Fruit fly (Drosophila melanogaster) whole organism, prepupa: ENCODE data around the gene CG4935.

Experiments
- Blimp-1 ChIP-seq: fragments of 200-800 bp; sonication (Bioruptor generic); optimal IDR thresholded peaks from 3 replicates; lab custom pipeline; 2017; ENCODE audit warnings: missing biosample characterization, missing genetic modification characterization, mild to moderate bottlenecking, moderate library complexity, missing genetic modification reagents
- CG10631 ChIP-seq: fragments of 200-800 bp; sonication (Bioruptor generic); optimal IDR thresholded peaks from 2 replicates; lab custom pipeline; 2016; ENCODE audit warnings: missing biosample characterization, missing genetic modification characterization
- CG10669 ChIP-seq: fragments of 200-800 bp; sonication (Bioruptor generic); optimal IDR thresholded peaks from 3 replicates; lab custom pipeline; 2018; ENCODE audit warnings: missing biosample characterization, mild to moderate bottlenecking, missing genetic modification characterization, moderate library complexity
- CG11294 ChIP-seq: fragments of 200-800 bp; sonication (Bioruptor generic); IDR thresholded peaks from 2 replicates; pipeline ENCODE4 v1.3.6; 2022; ENCODE audit warnings: missing biosample characterization, missing genetic modification characterization
- CG11902 ChIP-seq: fragments of 200-800 bp; sonication (Bioruptor generic); optimal IDR thresholded peaks from 3 replicates; lab custom pipeline; 2016; ENCODE audit warnings: missing biosample characterization, missing genetic modification characterization
- CG16779 ChIP-seq: fragments of 200-800 bp; sonication (Bioruptor generic); optimal IDR thresholded peaks from 3 replicates; lab custom pipeline; 2017; ENCODE audit warnings: missing biosample characterization, mild to moderate bottlenecking, missing genetic modification characterization
- CG32006 ChIP-seq: fragments of 200-800 bp; sonication (Bioruptor generic); optimal IDR thresholded peaks from 3 replicates; lab custom pipeline; 2017; ENCODE audit warnings: missing biosample characterization, mild to moderate bottlenecking, missing genetic modification characterization
- CG34406 ChIP-seq: fragments of 200-800 bp; sonication (Bioruptor generic); optimal IDR thresholded peaks from 3 replicates; lab custom pipeline; 2016; ENCODE audit warnings: missing biosample characterization, missing genetic modification characterization
- CG3919 ChIP-seq: fragments of 200-800 bp; sonication (Bioruptor generic); optimal IDR thresholded peaks from 3 replicates; lab custom pipeline; 2016; ENCODE audit warnings: missing biosample characterization, missing genetic modification characterization
- CG4318 ChIP-seq: fragments of 200-800 bp; sonication (Bioruptor generic); optimal IDR thresholded peaks from 3 replicates; lab custom pipeline; 2017; ENCODE audit warnings: missing biosample characterization, mild to moderate bottlenecking, missing genetic modification characterization
- CG6163 ChIP-seq: fragments of 200-800 bp; sonication (Bioruptor generic); IDR thresholded peaks from 3 replicates; pipeline ENCODE4 v1.3.6; 2022; ENCODE audit warnings: missing biosample characterization, missing genetic modification characterization
- CG6276 ChIP-seq: fragments of 200-800 bp; sonication (Bioruptor generic); optimal IDR thresholded peaks from 2 replicates; lab custom pipeline; 2017; ENCODE audit warnings: missing biosample characterization, mild to moderate bottlenecking, missing genetic modification characterization
- CG6808 ChIP-seq: fragments of 200-800 bp; sonication (Bioruptor generic); optimal IDR thresholded peaks from 3 replicates; lab custom pipeline; 2017; ENCODE audit warnings: missing biosample characterization, missing genetic modification characterization, mild to moderate bottlenecking, moderate library complexity, missing genetic modification reagents
- CG6854 ChIP-seq: fragments of 200-800 bp; sonication (Bioruptor generic); optimal IDR thresholded peaks from 2 replicates; lab custom pipeline; 2017; ENCODE audit warnings: missing biosample characterization, mild to moderate bottlenecking, missing genetic modification characterization
- CG7368 ChIP-seq: fragments of 200-800 bp; sonication (Bioruptor generic); optimal IDR thresholded peaks from 3 replicates; lab custom pipeline; 2016; ENCODE audit warnings: missing biosample characterization, missing genetic modification characterization
- CG8119 ChIP-seq: fragments of 200-800 bp; sonication (Bioruptor generic); IDR thresholded peaks from 3 replicates; pipeline ENCODE4 v1.3.6; 2022; ENCODE audit warnings: missing biosample characterization, missing genetic modification characterization
- CG8319 ChIP-seq: fragments of 200-800 bp; sonication (Bioruptor generic); optimal IDR thresholded peaks from 3 replicates; lab custom pipeline; 2016; ENCODE audit warnings: missing biosample characterization, missing genetic modification characterization
- CG8632 ChIP-seq: fragments of 200-800 bp; sonication (Bioruptor generic); optimal IDR thresholded peaks from 3 replicates; lab custom pipeline; 2016; ENCODE audit warnings: missing biosample characterization, missing genetic modification characterization
- CG9139 ChIP-seq: fragments of 200-800 bp; sonication (Bioruptor generic); optimal IDR thresholded peaks from 3 replicates; lab custom pipeline; 2017; ENCODE audit warnings: missing biosample characterization, mild to moderate bottlenecking, missing genetic modification characterization
- Eip75B ChIP-seq: fragments of 200-800 bp; sonication (Bioruptor generic); optimal IDR thresholded peaks from 3 replicates; lab custom pipeline; 2016; ENCODE audit warnings: missing biosample characterization, missing genetic modification characterization
- Eip93F ChIP-seq: fragments of 200-800 bp; sonication (Bioruptor generic); optimal IDR thresholded peaks from 2 replicates; lab custom pipeline; 2016; ENCODE audit warnings: missing biosample characterization, mild to moderate bottlenecking, missing genetic modification characterization
- Ets21C ChIP-seq: fragments of 200-800 bp; sonication (Bioruptor generic); optimal IDR thresholded peaks from 3 replicates; lab custom pipeline; 2016; ENCODE audit warnings: missing biosample characterization, missing genetic modification characterization
- Ets96B ChIP-seq: fragments of 200-800 bp; optimal IDR thresholded peaks from 2 replicates; lab custom pipeline; 2019; ENCODE audit warnings: missing biosample characterization, mild to moderate bottlenecking, missing genetic modification characterization, moderate library complexity
- Gug ChIP-seq: fragments of 200-800 bp; sonication (Bioruptor generic); IDR thresholded peaks from 2 replicates; pipeline ENCODE4 v1.3.6; 2022; ENCODE audit warnings: missing biosample characterization, missing genetic modification characterization
- Hr38 ChIP-seq: sonication (Bioruptor generic); optimal IDR thresholded peaks from 2 replicates; lab custom pipeline; 2016; ENCODE audit warnings: missing biosample characterization, missing genetic modification characterization
- Met ChIP-seq: fragments of 200-800 bp; sonication (Bioruptor generic); optimal IDR thresholded peaks from 3 replicates; lab custom pipeline; 2016; ENCODE audit warnings: missing biosample characterization, missing genetic modification characterization
- OdsH ChIP-seq: fragments of 200-800 bp; sonication (Bioruptor generic); optimal IDR thresholded peaks from 3 replicates; lab custom pipeline; 2016; ENCODE audit warnings: missing biosample characterization, missing genetic modification characterization
- Smox ChIP-seq: fragments of 200-800 bp; sonication (Bioruptor generic); optimal IDR thresholded peaks from 3 replicates; lab custom pipeline; 2016; ENCODE audit warnings: missing biosample characterization, missing genetic modification characterization
- Sox102F ChIP-seq: fragments of 200-800 bp; sonication (Bioruptor generic); optimal IDR thresholded peaks from 2 replicates; lab custom pipeline; 2016; ENCODE audit warnings: missing biosample characterization, mild to moderate bottlenecking, missing genetic modification characterization
- Sox14 ChIP-seq: fragments of 200-800 bp; sonication (Bioruptor generic); optimal IDR thresholded peaks from 3 replicates; lab custom pipeline; 2016; ENCODE audit warnings: missing biosample characterization, missing genetic modification characterization
- achi ChIP-seq: fragments of 200-800 bp; sonication (Bioruptor generic); optimal IDR thresholded peaks from 3 replicates; lab custom pipeline; 2016; ENCODE audit warnings: missing biosample characterization, missing genetic modification characterization
- acj6 ChIP-seq: fragments of 200-800 bp; sonication (Bioruptor generic); optimal IDR thresholded peaks from 3 replicates; lab custom pipeline; 2016; ENCODE audit warnings: missing biosample characterization, missing genetic modification characterization
- cyc ChIP-seq: fragments of 200-800 bp; sonication (Bioruptor generic); optimal IDR thresholded peaks from 3 replicates; lab custom pipeline; 2016; ENCODE audit warnings: missing biosample characterization, missing genetic modification characterization
- dsx ChIP-seq: fragments of 200-800 bp; optimal IDR thresholded peaks from 3 replicates; lab custom pipeline; 2019; ENCODE audit warnings: missing biosample characterization, mild to moderate bottlenecking, missing genetic modification characterization, moderate library complexity; ENCODE audit not compliant: poor library complexity, severe bottlenecking
- eg ChIP-seq: fragments of 200-800 bp; sonication (Bioruptor generic); IDR thresholded peaks from 3 replicates; pipeline ENCODE4 v1.3.6; 2022; ENCODE audit warnings: missing biosample characterization, missing genetic modification characterization
- esn ChIP-seq: fragments of 200-800 bp; sonication (Bioruptor generic); optimal IDR thresholded peaks from 2 replicates; lab custom pipeline; 2016; ENCODE audit warnings: missing biosample characterization, mild to moderate bottlenecking, missing genetic modification characterization, moderate library complexity
- fd59A ChIP-seq: fragments of 200-800 bp; sonication (Bioruptor generic); optimal IDR thresholded peaks from 2 replicates; lab custom pipeline; 2017; ENCODE audit warnings: missing biosample characterization, mild to moderate bottlenecking, missing genetic modification characterization, missing genetic modification reagents
- fkh ChIP-seq: fragments of 200-800 bp; sonication (Bioruptor generic); optimal IDR thresholded peaks from 3 replicates; lab custom pipeline; 2017; ENCODE audit warnings: missing biosample characterization, mild to moderate bottlenecking, missing genetic modification characterization, moderate library complexity
- lz ChIP-seq: fragments of 200-800 bp; sonication (Bioruptor generic); optimal IDR thresholded peaks from 3 replicates; lab custom pipeline; 2016; ENCODE audit warnings: missing biosample characterization, missing genetic modification characterization
- net ChIP-seq: fragments of 200-800 bp; sonication (Bioruptor generic); optimal IDR thresholded peaks from 3 replicates; lab custom pipeline; 2016; ENCODE audit warnings: missing biosample characterization, missing genetic modification characterization
- spab ChIP-seq: fragments of 200-800 bp; sonication (Bioruptor generic); optimal IDR thresholded peaks from 2 replicates; lab custom pipeline; 2017; ENCODE audit warnings: missing biosample characterization, mild to moderate bottlenecking, missing genetic modification characterization, missing genetic modification reagents
- svp ChIP-seq: fragments of 200-800 bp; sonication (Bioruptor generic); peaks from one replicate; lab custom pipeline; 2016; ENCODE audit warnings: missing biosample characterization, missing genetic modification characterization
- vri ChIP-seq: fragments of 200-800 bp; sonication (Bioruptor generic); optimal IDR thresholded peaks from 3 replicates; lab custom pipeline; 2016; ENCODE audit warnings: missing biosample characterization, mild to moderate bottlenecking, missing genetic modification characterization

Gene CG4935

DNA sequence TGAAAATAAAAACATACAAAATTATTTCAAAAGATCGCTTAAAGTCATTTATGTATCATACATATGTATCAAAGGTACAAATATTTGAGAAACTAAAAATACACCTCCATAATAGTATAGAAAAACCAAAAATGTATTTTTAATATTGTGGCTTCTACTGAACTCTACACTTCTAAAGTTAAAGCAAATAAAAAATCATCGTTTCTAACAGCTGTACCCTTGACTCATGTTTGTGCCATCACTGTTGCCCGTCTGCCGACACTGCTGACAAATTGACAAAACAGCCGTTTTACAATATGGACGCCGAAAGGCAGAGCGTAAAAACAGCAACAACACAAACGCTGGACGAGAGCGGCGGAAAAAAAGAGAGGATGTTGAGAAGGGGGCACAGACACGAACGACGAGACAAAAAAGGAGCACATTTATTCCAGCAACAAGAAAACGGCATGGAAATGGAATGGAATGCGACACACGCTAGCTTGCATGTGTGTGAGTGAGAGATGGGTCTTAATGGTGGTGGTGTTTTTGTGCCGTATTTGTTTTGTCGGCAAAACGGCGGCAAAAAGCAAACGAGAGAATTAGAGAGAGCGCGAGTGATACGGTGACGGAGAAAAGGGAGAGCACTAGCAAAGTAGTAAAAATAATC lies 24.5 kb downstream of the CG4935 start (continued):
- TF ChIP-seq CG6854 (GFP tag; lab: Kevin White, UChicago) (peak; percentile 60), CG9139 (GFP tag; lab: Kevin White, UChicago) (peak; percentile 63), fd59A (GFP tag; lab: Kevin White, UChicago) (peak; percentile 40), svp (GFP tag; lab: Kevin White, UChicago) (peak; percentile 84), CG34406 (GFP tag; lab: Kevin White, UChicago) (peak; percentile 65), net (GFP tag; lab: Kevin White, UChicago) (peak; percentile 80), fkh (GFP tag; lab: Kevin White, UChicago) (peak; percentile 57), Sox14 (GFP tag; lab: Kevin White, UChicago) (peak; percentile 81), Met (GFP tag; lab: Kevin White, UChicago) (peak; percentile 68), CG4318 (peak; percentile 74), CG10631 (GFP tag; lab: Kevin White, UChicago) (peak; percentile 81), CG11294 (no peak), Smox (GFP tag; lab: Kevin White, UChicago) (peak; percentile 53), Ets21C (peak; percentile 46), CG8119 (GFP tag; lab: Robert Waterston, UW) (no peak)

- TF ChIP-seq fkh (GFP tag; lab: Kevin White, UChicago) (peak; percentile 14), CG6276 (GFP tag; lab: Kevin White, UChicago) (peak; percentile 24), dsx (GFP tag; lab: Kevin White, UChicago) (no peak), Eip75B (GFP tag; lab: Kevin White, UChicago) (no peak)
Measured at dm6 chr2L:16287006-16287601, 25.2 kb downstream of the CG4935 start.

dm6 chr2L:16287602-16288392 lies 25.9 kb downstream of the CG4935 start, which contains the start of the genes crp and pkaap:
crp (minus strand) TSS chr2L:16287730.
pkaap (plus strand) TSS chr2L:16288290.
- TF ChIP-seq CG6276 (GFP tag; lab: Kevin White, UChicago) (no peak), CG10631 (GFP tag; lab: Kevin White, UChicago) (peak; percentile 34), CG10669 (peak; percentile 15), CG3919 (peak; percentile 82), Ets96B (tag; lab: Kevin White, UChicago) (no peak), OdsH (peak; percentile 65), acj6 (GFP tag; lab: Kevin White, UChicago) (peak; percentile 63), Gug (GFP tag; lab: Robert Waterston, UW) (no peak), eg (no peak), lz (GFP tag; lab: Kevin White, UChicago) (peak; percentile 79), CG6163 (GFP tag; lab: Robert Waterston, UW) (no peak), CG32006 (peak; percentile 28), spab (GFP tag; lab: Kevin White, UChicago) (no peak), Hr38 (GFP tag; lab: Kevin White, UChicago) (no peak), esn (GFP tag; lab: Kevin White, UChicago) (peak; percentile 76), CG6808 (peak; percentile 17), CG34406 (GFP tag; lab: Kevin White, UChicago) (no peak), Sox14 (GFP tag; lab: Kevin White, UChicago) (peak; percentile 62), CG8319 (GFP tag; lab: Kevin White, UChicago) (peak; percentile 25), vri (GFP tag; lab: Kevin White, UChicago) (peak; percentile 58), Eip93F (peak; percentile 57), CG6854 (GFP tag; lab: Kevin White, UChicago) (peak; percentile 28), Met (GFP tag; lab: Kevin White, UChicago) (peak; percentile 74), CG8632 (no peak), achi (GFP tag; lab: Kevin White, UChicago) (peak; percentile 21), CG16779 (tag; lab: Kevin White, UChicago) (peak; percentile 14), cyc (GFP tag; lab: Kevin White, UChicago) (peak; percentile 81), Eip75B (GFP tag; lab: Kevin White, UChicago) (peak; percentile 60), CG11902 (peak; percentile 59), Sox102F (GFP tag; lab: Kevin White, UChicago) (no peak), net (GFP tag; lab: Kevin White, UChicago) (peak; percentile 52), CG7368 (peak; percentile 53), CG11294 (no peak), Blimp-1 (GFP tag; lab: Kevin White, UChicago) (no peak)
